Fruit fly (Drosophila melanogaster): ENCODE results near the gene Vha26.

The Vha26 gene

DNA sequence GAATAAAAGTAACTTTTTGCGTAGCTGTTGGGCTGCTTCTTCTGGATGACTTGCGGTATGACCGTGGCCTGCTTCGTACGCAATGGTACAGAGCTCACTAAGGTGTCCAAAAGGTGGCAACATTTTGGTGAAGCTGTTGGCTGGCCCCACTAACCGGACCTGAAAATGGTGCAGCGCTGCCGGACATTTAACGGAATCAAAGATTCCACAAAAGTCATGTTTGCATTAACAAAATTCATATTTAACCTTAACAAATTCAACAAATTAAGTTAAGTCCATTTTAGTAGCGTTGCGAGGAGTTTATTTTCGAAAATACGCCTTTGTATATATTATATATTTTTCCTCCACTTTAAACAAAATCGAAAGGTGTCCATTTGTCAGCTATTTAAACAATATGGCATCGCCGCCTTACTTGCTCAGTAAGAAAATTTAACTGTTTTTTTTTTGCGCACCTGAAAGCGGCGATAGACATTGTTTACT lies 9.5 kb downstream of the Vha26 start, which contains the start of the genes kra and SecS (continued):
- peak; percentile 81 for TF ChIP-seq Hmr (GFP tag; optimal IDR thresholded peaks at IDR 0.05)
- TF ChIP-seq Opbp (GFP tag; IDR thresholded peaks at IDR 0.05; ENCODE audit: partially characterized antibody) = no peak
- TF ChIP-seq caup (GFP tag; optimal IDR thresholded peaks at IDR 0.05; ENCODE audit: severe bottlenecking) = peak; percentile 54
- TF ChIP-seq Atf6 (GFP tag; IDR thresholded peaks at IDR 0.05) = no peak
- TF ChIP-seq crol (GFP tag; IDR thresholded peaks at IDR 0.05) = no peak
- TF ChIP-seq NfI (GFP tag; optimal IDR thresholded peaks at IDR 0.05) = peak; percentile 55
- TF ChIP-seq CG1603 (tag; optimal IDR thresholded peaks at IDR 0.05) = peak; percentile 86
- TF ChIP-seq Meics (GFP tag; optimal IDR thresholded peaks at IDR 0.05) = peak; percentile 53
- TF ChIP-seq CG10267 (tag; optimal IDR thresholded peaks at IDR 0.05) = peak; percentile 66
- TF ChIP-seq E2f1 (GFP tag; IDR thresholded peaks at IDR 0.05) = no peak
- no peak for TF ChIP-seq zf30C (GFP tag; optimal IDR thresholded peaks at IDR 0.05)
- TF ChIP-seq CG4617 (GFP tag; optimal IDR thresholded peaks at IDR 0.05; ENCODE audit: borderline replicate concordance) = peak; percentile 86
- TF ChIP-seq CG7745 (tag; optimal IDR thresholded peaks at IDR 0.05) = no peak
- peak; percentile 52 for TF ChIP-seq lab (GFP tag; optimal IDR thresholded peaks at IDR 0.05)
- no peak for TF ChIP-seq pan (optimal IDR thresholded peaks at IDR 0.05)
- no peak for TF ChIP-seq pan (GFP tag; optimal IDR thresholded peaks at IDR 0.05 in 1 of 2, IDR thresholded peaks at IDR 0.05 in 1 of 2)
- peak; percentile 48 for TF ChIP-seq CG8924 (tag; optimal IDR thresholded peaks at IDR 0.05)
- no peak for TF ChIP-seq lmd (GFP tag; IDR thresholded peaks at IDR 0.05)
- peak; percentile 48 for TF ChIP-seq CG17385 (GFP tag; optimal IDR thresholded peaks at IDR 0.05)
- no peak for TF ChIP-seq CG9215 (GFP tag; IDR thresholded peaks at IDR 0.05)
- peak; percentile 54 for TF ChIP-seq CG10209 (GFP tag; optimal IDR thresholded peaks at IDR 0.05)
- peak; percentile 29 for TF ChIP-seq Bteb2 (GFP tag; optimal IDR thresholded peaks at IDR 0.05)
- TF ChIP-seq ssp (GFP tag; IDR thresholded peaks at IDR 0.05) = no peak
- peak; percentile 44 for TF ChIP-seq CG9876 (GFP tag; optimal IDR thresholded peaks at IDR 0.05)
- peak; percentile 50 for TF ChIP-seq CG15601 (tag; optimal IDR thresholded peaks at IDR 0.05)
- TF ChIP-seq Hr78 (GFP tag; optimal IDR thresholded peaks at IDR 0.05) = no peak
- no peak for TF ChIP-seq CG6813 (GFP tag; optimal IDR thresholded peaks at IDR 0.05)
- TF ChIP-seq Eip74EF (GFP tag; optimal IDR thresholded peaks at IDR 0.05) = no peak
- peak; percentile 36 for TF ChIP-seq slp2 (GFP tag; optimal IDR thresholded peaks at IDR 0.05)
- TF ChIP-seq CG3847 (GFP tag; IDR thresholded peaks at IDR 0.05) = no peak
- peak; percentile 3 for TF ChIP-seq HHEX (GFP tag; optimal IDR thresholded peaks at IDR 0.05)
- peak; percentile 67 for TF ChIP-seq CG2678 (tag; optimal IDR thresholded peaks at IDR 0.05)
- TF ChIP-seq CG10979 (tag; optimal IDR thresholded peaks at IDR 0.05) = peak; percentile 46
- TF ChIP-seq CG11247 (GFP tag; IDR thresholded peaks at IDR 0.05) = no peak
- peak; percentile 6 for TF ChIP-seq exex (tag; optimal IDR thresholded peaks at IDR 0.05)
- peak; percentile 92 for TF ChIP-seq sens (GFP tag)
- peak; percentile 21 for TF ChIP-seq CG12744 (GFP tag; optimal IDR thresholded peaks at IDR 0.05)
- TF ChIP-seq amos (GFP tag; IDR thresholded peaks at IDR 0.05; ENCODE audit: partially characterized antibody) = no peak
- TF ChIP-seq Ssrp (tag; optimal IDR thresholded peaks at IDR 0.05) = peak; percentile 22
- TF ChIP-seq sc (optimal IDR thresholded peaks at IDR 0.05) = no peak
- TF ChIP-seq sc (GFP tag; optimal IDR thresholded peaks at IDR 0.05) = no peak
- TF ChIP-seq CG15011 (GFP tag; optimal IDR thresholded peaks at IDR 0.05) = peak; percentile 37
- no peak for TF ChIP-seq H2.0 (GFP tag; IDR thresholded peaks at IDR 0.05)
- TF ChIP-seq CG12769 (tag; optimal IDR thresholded peaks at IDR 0.05) = no peak
- TF ChIP-seq CG4820 (GFP tag; optimal IDR thresholded peaks at IDR 0.05) = peak; percentile 57
- TF ChIP-seq CG10565 (GFP tag; optimal IDR thresholded peaks at IDR 0.05) = no peak
- no peak for TF ChIP-seq CG11695 (GFP tag; IDR thresholded peaks at IDR 0.05)
- no peak for TF ChIP-seq CG2202 (tag; optimal IDR thresholded peaks at IDR 0.05)
- peak; percentile 85 for TF ChIP-seq trem (tag; optimal IDR thresholded peaks at IDR 0.05)
- TF ChIP-seq abd-A (tag; optimal IDR thresholded peaks at IDR 0.05) = no peak

All from whole organism, embryonic.